Worm (Caenorhabditis elegans): Measurements from ENCODE around the gene F52C9.3.

The F52C9.3 gene

ce11 chrIII:5349250-5349649, 27.6 kb downstream of the F52C9.3 start, which contains the start of gene thoc-5:
thoc-5 (minus strand) TSS chrIII:5349401.
- TF ChIP-seq mls-2 (tag; optimal IDR thresholded peaks at IDR 0.05) (peak; percentile 33), M03D4.4 (tag; optimal IDR thresholded peaks at IDR 0.05) (no peak), lin-13 (tag; optimal IDR thresholded peaks at IDR 0.05) (peak; percentile 27), bed-3 (GFP tag; optimal IDR thresholded peaks at IDR 0.05) (no peak), snpc-4 (tag; optimal IDR thresholded peaks at IDR 0.05) (no peak), nhr-76 (tag; optimal IDR thresholded peaks at IDR 0.05) (no peak), sem-2 (GFP tag; optimal IDR thresholded peaks at IDR 0.05) (no peak), unc-62 (GFP tag; optimal IDR thresholded peaks at IDR 0.05) (no peak), hlh-1 (tag; optimal IDR thresholded peaks at IDR 0.05) (no peak), tbx-8 (GFP tag; optimal IDR thresholded peaks at IDR 0.05) (no peak), ces-1 (GFP tag; optimal IDR thresholded peaks at IDR 0.05) (peak; percentile 21), flh-1 (GFP tag; optimal IDR thresholded peaks at IDR 0.05) (no peak), pha-4 (tag; optimal IDR thresholded peaks at IDR 0.05) (no peak), cnd-1 (tag; optimal IDR thresholded peaks at IDR 0.05) (peak; percentile 7), elt-3 (tag; optimal IDR thresholded peaks at IDR 0.05) (no peak), mep-1 (tag; optimal IDR thresholded peaks at IDR 0.05) (peak; percentile 61), sptf-1 (tag; optimal IDR thresholded peaks at IDR 0.05) (peak; percentile 70), lsy-2 (tag; optimal IDR thresholded peaks at IDR 0.05) (peak; percentile 67), elt-1 (tag; optimal IDR thresholded peaks at IDR 0.05; ENCODE audit: borderline replicate concordance, insufficient read depth) (no peak), nhr-2 (tag; optimal IDR thresholded peaks at IDR 0.05) (no peak), nhr-237 (tag; optimal IDR thresholded peaks at IDR 0.05) (peak; percentile 50)

- no peak for TF ChIP-seq sem-2 (GFP tag; optimal IDR thresholded peaks at IDR 0.05)
- TF ChIP-seq zip-8 (tag; optimal IDR thresholded peaks at IDR 0.05), result no peak
- no peak for TF ChIP-seq unc-39 (tag; optimal IDR thresholded peaks at IDR 0.05)
- TF ChIP-seq mep-1 (tag; optimal IDR thresholded peaks at IDR 0.05), result no peak
- TF ChIP-seq blmp-1 (tag; optimal IDR thresholded peaks at IDR 0.05), result no peak
- TF ChIP-seq sptf-1 (tag; optimal IDR thresholded peaks at IDR 0.05), result no peak
These were observed 40.2 kb downstream of the F52C9.3 start, which contains the start of gene Y32H12A.1 for ce11 chrIII:5361909-5362308. Y32H12A.1 (plus strand) TSS chrIII:5362209.

- no peak for TF ChIP-seq drap-1 (GFP tag; optimal IDR thresholded peaks at IDR 0.05)
- TF ChIP-seq mls-2 (tag; optimal IDR thresholded peaks at IDR 0.05), result no peak
- TF ChIP-seq tbx-8 (GFP tag; optimal IDR thresholded peaks at IDR 0.05), result no peak
- no peak for TF ChIP-seq bed-3 (GFP tag; optimal IDR thresholded peaks at IDR 0.05)
- no peak for TF ChIP-seq ceh-43 (GFP tag; optimal IDR thresholded peaks at IDR 0.05)
- TF ChIP-seq nhr-76 (tag; optimal IDR thresholded peaks at IDR 0.05), result no peak
- no peak for TF ChIP-seq unc-62 (GFP tag; optimal IDR thresholded peaks at IDR 0.05)
- no peak for TF ChIP-seq mep-1 (tag; optimal IDR thresholded peaks at IDR 0.05)
- no peak for TF ChIP-seq lsy-2 (tag; optimal IDR thresholded peaks at IDR 0.05)
- TF ChIP-seq ces-1 (GFP tag; optimal IDR thresholded peaks at IDR 0.05), result no peak
- no peak for TF ChIP-seq ceh-39 (tag; optimal IDR thresholded peaks at IDR 0.05)
- no peak for TF ChIP-seq unc-39 (tag; optimal IDR thresholded peaks at IDR 0.05)
- no peak for TF ChIP-seq lin-32 (GFP tag; optimal IDR thresholded peaks at IDR 0.05)
- no peak for TF ChIP-seq nhr-2 (tag; optimal IDR thresholded peaks at IDR 0.05)
- no peak for TF ChIP-seq M03D4.4 (tag; optimal IDR thresholded peaks at IDR 0.05)
- no peak for TF ChIP-seq elt-1 (tag; optimal IDR thresholded peaks at IDR 0.05; ENCODE audit: borderline replicate concordance, insufficient read depth)
These were observed 46.6 kb downstream of the F52C9.3 start, which contains the start of gene dhs-9 for ce11 chrIII:5367995-5368899. dhs-9 (minus strand) TSS chrIII:5368045.

- no peak for TF ChIP-seq nhr-28 (tag; optimal IDR thresholded peaks at IDR 0.05)
- no peak for TF ChIP-seq nhr-76 (tag; optimal IDR thresholded peaks at IDR 0.05)
- no peak for TF ChIP-seq M03D4.4 (tag; optimal IDR thresholded peaks at IDR 0.05)
- TF ChIP-seq ceh-43 (GFP tag; optimal IDR thresholded peaks at IDR 0.05), result no peak
- TF ChIP-seq flh-1 (GFP tag; optimal IDR thresholded peaks at IDR 0.05), result no peak
- no peak for TF ChIP-seq elt-3 (tag; optimal IDR thresholded peaks at IDR 0.05)
- TF ChIP-seq elt-1 (tag; optimal IDR thresholded peaks at IDR 0.05; ENCODE audit: borderline replicate concordance, insufficient read depth), result no peak
These were observed 49.7 kb downstream of the F52C9.3 start, which contains the start of gene szy-2 for ce11 chrIII:5371226-5371926. szy-2 (minus strand) TSS chrIII:5371276.

Measured in whole organism, mixed stage, embryonic.